Worm (Caenorhabditis elegans) whole organism, L4 larva: ENCODE data around the gene F54C9.11.

Source experiments
- F37D6.2 ChIP-seq: sonication (generic microtip); optimal IDR thresholded peaks from 2 replicates; lab custom pipeline; 2016; ENCODE audit warnings: mild to moderate bottlenecking, missing genetic modification characterization, missing compliant biosample characterization
- F44E2.7 ChIP-seq: fragments of 200-800 bp; sonication (Bioruptor generic); IDR thresholded peaks from 2 replicates; pipeline ENCODE4 v2.1.2; 2022; ENCODE audit warnings: missing genetic modification characterization, missing compliant biosample characterization
- R02D3.7 ChIP-seq: fragments of 150-350 bp; sonication (generic microtip); optimal IDR thresholded peaks from 3 replicates; lab custom pipeline; 2014; ENCODE audit warnings: missing biosample characterization, missing genetic modification characterization
- T20F7.1 ChIP-seq: fragments of 200-800 bp; sonication (Bioruptor generic); optimal IDR thresholded peaks from 2 replicates; lab custom pipeline; 2018; ENCODE audit warnings: mild to moderate bottlenecking, missing genetic modification characterization, missing compliant biosample characterization
- Y105C5A.15 ChIP-seq: fragments of 200-800 bp; sonication (Bioruptor generic); IDR thresholded peaks from 2 replicates; pipeline ENCODE4 v1.3.6; 2022; ENCODE audit warnings: missing genetic modification characterization, missing compliant biosample characterization
- Y5F2A.4 ChIP-seq: fragments of 200-800 bp; sonication (Bioruptor generic); optimal IDR thresholded peaks from 2 replicates; lab custom pipeline; 2018; ENCODE audit warnings: mild to moderate bottlenecking, missing genetic modification characterization, missing compliant biosample characterization
- ZK337.2 ChIP-seq: fragments of 200-800 bp; sonication (Bioruptor generic); IDR thresholded peaks from 2 replicates; pipeline ENCODE4 v1.3.6; 2022; ENCODE audit warnings: missing genetic modification reagents, missing genetic modification characterization, missing compliant biosample characterization
- ZK546.5 ChIP-seq, 2 experiments: sonication (generic microtip); optimal IDR thresholded peaks; 2 replicates each; lab custom pipeline; 2017; ENCODE audit warnings: missing biosample characterization in 2 of 2, missing genetic modification characterization in 2 of 2
- aha-1 ChIP-seq: fragments of 150-350 bp; peaks from one replicate; lab custom pipeline; 2014; ENCODE audit warnings: missing biosample characterization, missing genetic modification characterization
- aly-2 ChIP-seq: sonication (generic microtip); optimal IDR thresholded peaks from 2 replicates; lab custom pipeline; 2018; ENCODE audit warnings: missing biosample characterization, missing genetic modification characterization
- ceh-62 ChIP-seq: sonication (generic microtip); optimal IDR thresholded peaks from 2 replicates; lab custom pipeline; 2017; ENCODE audit warnings: missing biosample characterization, missing genetic modification characterization
- ceh-82 ChIP-seq: sonication (generic microtip); optimal IDR thresholded peaks from 2 replicates; lab custom pipeline; 2017; ENCODE audit warnings: missing biosample characterization, missing genetic modification characterization
- cey-2 ChIP-seq: sonication (generic microtip); optimal IDR thresholded peaks from 3 replicates; lab custom pipeline; 2017; ENCODE audit warnings: missing genetic modification characterization, mild to moderate bottlenecking, missing compliant biosample characterization, antibody characterized with exemption, borderline replicate concordance; ENCODE audit not compliant: insufficient read depth
- daf-12 ChIP-seq: fragments of 150-350 bp; optimal IDR thresholded peaks from 2 replicates; lab custom pipeline; 2014; ENCODE audit warnings: missing biosample characterization, missing genetic modification reagents, missing genetic modification characterization
- daf-16 ChIP-seq, 3 experiments: sonication (generic microtip); optimal IDR thresholded peaks; 2 replicates each; lab custom pipeline; 2016 to 2017; ENCODE audit warnings: missing genetic modification characterization in 3 of 3, missing genetic modification reagents in 3 of 3, mild to moderate bottlenecking in 2 of 3, missing compliant biosample characterization in 2 of 3, missing biosample characterization in 1 of 3, moderate library complexity in 1 of 3
- dmd-6 ChIP-seq: fragments of 200-800 bp; sonication (Bioruptor generic); IDR thresholded peaks from 2 replicates; pipeline ENCODE4 v1.3.6; 2022; ENCODE audit warnings: missing genetic modification reagents, missing genetic modification characterization, missing compliant biosample characterization
- dve-1 ChIP-seq: sonication (generic microtip); optimal IDR thresholded peaks from 2 replicates; lab custom pipeline; 2017; ENCODE audit warnings: antibody characterized with exemption, mild to moderate bottlenecking, missing genetic modification characterization, missing compliant biosample characterization; ENCODE audit not compliant: insufficient read depth
- egl-27 ChIP-seq: sonication (generic microtip); optimal IDR thresholded peaks from 3 replicates; lab custom pipeline; 2017; ENCODE audit warnings: missing biosample characterization, missing genetic modification reagents, missing genetic modification characterization
- egl-43 ChIP-seq: fragments of 200-800 bp; sonication (Bioruptor generic); IDR thresholded peaks from 2 replicates; pipeline ENCODE4 v1.3.6; 2022; ENCODE audit warnings: missing genetic modification reagents, missing genetic modification characterization, missing compliant biosample characterization
- fkh-10 ChIP-seq: fragments of 150-350 bp; optimal IDR thresholded peaks from 2 replicates; lab custom pipeline; 2014; ENCODE audit warnings: missing biosample characterization, missing genetic modification reagents, missing genetic modification characterization
- fos-1 ChIP-seq: fragments of 150-350 bp; optimal IDR thresholded peaks from 2 replicates; lab custom pipeline; 2014; ENCODE audit warnings: missing biosample characterization, missing genetic modification characterization
- hif-1 ChIP-seq, 2 experiments: sonication (generic microtip); optimal IDR thresholded peaks; 2 replicates each; lab custom pipeline; 2016 to 2017; ENCODE audit warnings: missing compliant biosample characterization in 2 of 2, missing genetic modification characterization in 2 of 2, missing genetic modification reagents in 2 of 2, missing genotype in 2 of 2, mild to moderate bottlenecking in 1 of 2
- hlh-11 ChIP-seq: fragments of 200-800 bp; sonication (Bioruptor generic); optimal IDR thresholded peaks from 2 replicates; lab custom pipeline; 2018; ENCODE audit warnings: mild to moderate bottlenecking, missing genetic modification characterization, missing compliant biosample characterization
- lin-1 ChIP-seq: fragments of 200-800 bp; sonication (Bioruptor generic); IDR thresholded peaks from 2 replicates; pipeline ENCODE4 v1.3.6; 2022; ENCODE audit warnings: missing genetic modification reagents, missing genetic modification characterization, missing compliant biosample characterization
- lin-15B ChIP-seq: fragments of 150-350 bp; sonication (generic microtip); optimal IDR thresholded peaks from 3 replicates; lab custom pipeline; 2014; ENCODE audit warnings: missing biosample characterization, missing genetic modification characterization
- lin-29 ChIP-seq: fragments of 200-800 bp; sonication (Bioruptor generic); IDR thresholded peaks from 2 replicates; pipeline ENCODE4 v1.3.6; 2022; ENCODE audit warnings: missing genetic modification reagents, missing genetic modification characterization, missing compliant biosample characterization
- lin-38 ChIP-seq: fragments of 200-800 bp; sonication (Bioruptor generic); IDR thresholded peaks from 2 replicates; pipeline ENCODE4 v1.3.6; 2022; ENCODE audit warnings: missing genetic modification reagents, missing genetic modification characterization, missing compliant biosample characterization
- lsy-2 ChIP-seq, 2 experiments: fragments of 150-350 bp in 1 of 2; sonication (generic microtip) in 1 of 2; optimal IDR thresholded peaks; 2 replicates each; lab custom pipeline; 2014 to 2017; ENCODE audit warnings: missing biosample characterization in 2 of 2, missing genetic modification characterization in 2 of 2
- mep-1 ChIP-seq: fragments of 150-350 bp; sonication (generic microtip); optimal IDR thresholded peaks from 3 replicates; lab custom pipeline; 2014; ENCODE audit warnings: missing biosample characterization, missing genetic modification characterization
- mes-2 ChIP-seq: sonication (generic microtip); optimal IDR thresholded peaks from 2 replicates; lab custom pipeline; 2016; ENCODE audit warnings: missing genotype, mild to moderate bottlenecking, missing genetic modification characterization, missing compliant biosample characterization; ENCODE audit not compliant: poor library complexity, severe bottlenecking
- mxl-2 ChIP-seq: fragments of 200-800 bp; sonication (Bioruptor generic); conservative IDR thresholded peaks from 2 replicates; pipeline ENCODE4 v1.3.6; 2022; ENCODE audit warnings: missing genetic modification reagents, missing genetic modification characterization, missing compliant biosample characterization
- nhr-102 ChIP-seq: sonication (generic microtip); optimal IDR thresholded peaks from 2 replicates; lab custom pipeline; 2016; ENCODE audit warnings: mild to moderate bottlenecking, missing genetic modification characterization, moderate library complexity, missing compliant biosample characterization
- nhr-111 ChIP-seq: fragments of 200-800 bp; sonication (Bioruptor generic); optimal IDR thresholded peaks from 2 replicates; lab custom pipeline; 2018; ENCODE audit warnings: mild to moderate bottlenecking, missing genetic modification characterization, missing compliant biosample characterization
- nhr-28 ChIP-seq: fragments of 150-350 bp; optimal IDR thresholded peaks from 2 replicates; lab custom pipeline; 2014; ENCODE audit warnings: missing biosample characterization, missing genetic modification characterization
- nhr-41 ChIP-seq: fragments of 200-800 bp; sonication (Bioruptor generic); IDR thresholded peaks from 2 replicates; pipeline ENCODE4 v1.3.6; 2022; ENCODE audit warnings: missing genetic modification reagents, missing genetic modification characterization, missing compliant biosample characterization
- nhr-6 ChIP-seq: fragments of 150-350 bp; optimal IDR thresholded peaks from 2 replicates; lab custom pipeline; 2014; ENCODE audit warnings: missing biosample characterization, missing genetic modification characterization
- nhr-77 ChIP-seq: fragments of 150-350 bp; optimal IDR thresholded peaks from 2 replicates; lab custom pipeline; 2014; ENCODE audit warnings: missing biosample characterization, missing genetic modification characterization
- php-3 ChIP-seq: fragments of 200-800 bp; sonication (Bioruptor generic); IDR thresholded peaks from 2 replicates; pipeline ENCODE4 v1.3.6; 2022; ENCODE audit warnings: missing genetic modification reagents, missing genetic modification characterization, missing compliant biosample characterization
- rbr-2 ChIP-seq: sonication (generic microtip); optimal IDR thresholded peaks from 2 replicates; lab custom pipeline; 2016; ENCODE audit warnings: missing genotype, missing genetic modification characterization, missing compliant biosample characterization
- saeg-2 ChIP-seq: fragments of 200-800 bp; sonication (Bioruptor generic); IDR thresholded peaks from 2 replicates; pipeline ENCODE4 v1.3.6; 2022; ENCODE audit warnings: missing genetic modification reagents, missing genetic modification characterization, missing compliant biosample characterization
- sdz-12 ChIP-seq: fragments of 200-800 bp; sonication (Bioruptor generic); optimal IDR thresholded peaks from 2 replicates; lab custom pipeline; 2018; ENCODE audit warnings: mild to moderate bottlenecking, missing genetic modification characterization, missing compliant biosample characterization
- set-16 ChIP-seq: fragments of 200-800 bp; sonication (Bioruptor generic); IDR thresholded peaks from 2 replicates; pipeline ENCODE4 v1.3.6; 2022; ENCODE audit warnings: missing genetic modification reagents, missing genetic modification characterization, missing compliant biosample characterization
- snpc-1.2 ChIP-seq: fragments of 200-800 bp; sonication (Bioruptor generic); IDR thresholded peaks from 2 replicates; pipeline ENCODE4 v1.3.6; 2022; ENCODE audit warnings: missing genetic modification reagents, missing genetic modification characterization, missing compliant biosample characterization
- snpc-4 ChIP-seq: fragments of 150-350 bp; optimal IDR thresholded peaks from 2 replicates; lab custom pipeline; 2014; ENCODE audit warnings: missing biosample characterization, missing genetic modification characterization
- spr-1 ChIP-seq: sonication (generic microtip); optimal IDR thresholded peaks from 2 replicates; lab custom pipeline; 2016; ENCODE audit warnings: mild to moderate bottlenecking, missing genetic modification characterization, missing compliant biosample characterization
- tra-1 ChIP-seq: fragments of 200-800 bp; sonication (Bioruptor generic); IDR thresholded peaks from 2 replicates; pipeline ENCODE4 v1.3.6; 2022; ENCODE audit warnings: missing genetic modification reagents, missing genetic modification characterization, missing compliant biosample characterization
- unc-130 ChIP-seq: sonication (generic microtip); optimal IDR thresholded peaks from 2 replicates; lab custom pipeline; 2016; ENCODE audit warnings: missing genetic modification reagents, missing genetic modification characterization, missing compliant biosample characterization
- vab-7 ChIP-seq: fragments of 200-800 bp; sonication (Bioruptor generic); IDR thresholded peaks from 2 replicates; pipeline ENCODE4 v1.3.6; 2022; ENCODE audit warnings: missing genetic modification reagents, missing genetic modification characterization, missing compliant biosample characterization
- zfp-3 ChIP-seq: fragments of 200-800 bp; sonication (Bioruptor generic); conservative IDR thresholded peaks from 2 replicates; pipeline ENCODE4 v1.3.6; 2022; ENCODE audit warnings: missing genetic modification reagents, missing genetic modification characterization, missing compliant biosample characterization
- zip-2 ChIP-seq: fragments of 150-350 bp; optimal IDR thresholded peaks from 2 replicates; lab custom pipeline; 2014; ENCODE audit warnings: missing biosample characterization, missing genetic modification characterization
- ztf-11 ChIP-seq: fragments of 150-350 bp; optimal IDR thresholded peaks from 2 replicates; lab custom pipeline; 2014; ENCODE audit warnings: missing biosample characterization, missing genetic modification characterization
- ztf-7 ChIP-seq: fragments of 150-350 bp; optimal IDR thresholded peaks from 2 replicates; lab custom pipeline; 2014; ENCODE audit warnings: missing biosample characterization, missing genetic modification characterization

F54C9.11 gene

DNA sequence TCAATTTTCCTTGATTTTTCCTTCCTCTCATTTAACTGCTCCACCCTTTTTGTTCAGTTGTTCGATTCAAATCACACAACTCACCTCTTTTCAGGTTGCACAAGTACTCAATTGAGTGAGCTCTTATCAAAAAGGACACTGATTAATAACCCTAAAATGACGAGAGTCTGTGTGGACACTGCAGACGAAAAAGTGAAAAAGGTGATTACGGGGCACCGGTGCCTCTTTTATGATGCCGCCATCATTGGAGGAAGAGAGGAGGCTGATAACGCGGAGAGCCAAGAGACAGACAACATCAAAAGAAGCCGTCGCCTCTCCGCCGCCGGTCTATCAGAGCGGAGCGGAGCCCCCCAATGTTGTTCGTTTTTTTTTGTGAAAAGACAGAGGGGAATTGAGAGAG, 40.3 kb upstream of the F54C9.11 start, which contains the start of gene sptf-2 (continued):
- TF ChIP-seq nhr-111 (GFP tag; lab: Kevin White, UChicago): no peak
- TF ChIP-seq zip-2 (tag; lab: Kevin White, UChicago): no peak
- no peak for TF ChIP-seq ZK546.5 (tag; optimal IDR thresholded peaks at IDR 0.05; lab: Kevin White, UChicago)
- TF ChIP-seq fos-1 (tag; lab: Kevin White, UChicago): no peak
- TF ChIP-seq dmd-6 (GFP tag; lab: Robert Waterston, UW): peak; percentile 84
- peak; percentile 76 for TF ChIP-seq nhr-77
- TF ChIP-seq hlh-11: peak; percentile 87
- peak in 1 of 2 experiments; percentile 7 for TF ChIP-seq daf-16 (GFP tag; optimal IDR thresholded peaks at IDR 0.05; lab: Kevin White, UChicago)
- TF ChIP-seq daf-16 (tag; optimal IDR thresholded peaks at IDR 0.05; lab: Kevin White, UChicago): peak; percentile 85
- no peak for TF ChIP-seq egl-27
- TF ChIP-seq nhr-102 (tag; lab: Kevin White, UChicago): no peak
- no peak for TF ChIP-seq snpc-4 (tag; lab: Kevin White, UChicago)
- TF ChIP-seq snpc-1.2 (GFP tag; lab: Robert Waterston, UW): no peak
- no peak for TF ChIP-seq T20F7.1 (GFP tag; lab: Kevin White, UChicago)
- TF ChIP-seq ceh-62 (tag; lab: Kevin White, UChicago): no peak
- peak; percentile 97 for TF ChIP-seq php-3
- TF ChIP-seq daf-12 (tag; lab: Kevin White, UChicago): no peak
- TF ChIP-seq sdz-12 (GFP tag; lab: Kevin White, UChicago): no peak
- TF ChIP-seq lin-29 (GFP tag; lab: Robert Waterston, UW): no peak
- TF ChIP-seq lin-38 (GFP tag; lab: Robert Waterston, UW): no peak
- TF ChIP-seq set-16: no peak; the same call in 1 of the 2 replicates
- TF ChIP-seq Y105C5A.15 (GFP tag; lab: Robert Waterston, UW): no peak
- TF ChIP-seq unc-130: no peak
- peak; percentile 79 for TF ChIP-seq dve-1 (tag; lab: Kevin White, UChicago)
- TF ChIP-seq cey-2: no peak
- TF ChIP-seq spr-1 (tag; lab: Kevin White, UChicago): no peak
- TF ChIP-seq ZK337.2 (GFP tag; lab: Robert Waterston, UW): no peak
- TF ChIP-seq rbr-2: no peak
- no peak for TF ChIP-seq mep-1 (tag; lab: Kevin White, UChicago)
- TF ChIP-seq ceh-82 (tag; lab: Kevin White, UChicago): no peak
- no peak for TF ChIP-seq mes-2 (tag; lab: Kevin White, UChicago)
- TF ChIP-seq aha-1 (tag; lab: Kevin White, UChicago): peak; percentile 50
- no peak for TF ChIP-seq hif-1 (tag; optimal IDR thresholded peaks at IDR 0.05; lab: Kevin White, UChicago)
- no peak for TF ChIP-seq R02D3.7
- no peak for TF ChIP-seq lsy-2 (tag; optimal IDR thresholded peaks at IDR 0.05; lab: Kevin White, UChicago)
- no peak for TF ChIP-seq egl-43 (GFP tag; lab: Robert Waterston, UW)
- no peak for TF ChIP-seq F44E2.7
- no peak for TF ChIP-seq fkh-10 (GFP tag; lab: Kevin White, UChicago)
- peak; percentile 86 for TF ChIP-seq tra-1 (GFP tag; lab: Robert Waterston, UW)
- no peak; the same call in 1 of the 2 replicates for TF ChIP-seq lin-1 (GFP tag; lab: Robert Waterston, UW)
- peak; percentile 92 for TF ChIP-seq nhr-28 (tag; lab: Kevin White, UChicago)
- TF ChIP-seq Y5F2A.4: no peak
- TF ChIP-seq ztf-11: no peak
- TF ChIP-seq lin-15B (tag; lab: Kevin White, UChicago): no peak
- no peak for TF ChIP-seq vab-7 (GFP tag; lab: Robert Waterston, UW)
- TF ChIP-seq F37D6.2: no peak
- TF ChIP-seq aly-2 (tag; lab: Kevin White, UChicago): no peak
- TF ChIP-seq saeg-2 (GFP tag; lab: Robert Waterston, UW): no peak
- no peak for TF ChIP-seq ztf-7 (tag; lab: Kevin White, UChicago)
- peak; percentile 59 for TF ChIP-seq nhr-6 (tag; lab: Kevin White, UChicago)
- no peak for TF ChIP-seq mxl-2
- TF ChIP-seq zfp-3 (GFP tag; lab: Robert Waterston, UW): no peak
- peak; percentile 64; the same call in 1 of the 2 replicates for TF ChIP-seq nhr-41 (GFP tag; lab: Robert Waterston, UW)
